Worm (Caenorhabditis elegans): Measurements from ENCODE around the gene C13A2.1.

DNA sequence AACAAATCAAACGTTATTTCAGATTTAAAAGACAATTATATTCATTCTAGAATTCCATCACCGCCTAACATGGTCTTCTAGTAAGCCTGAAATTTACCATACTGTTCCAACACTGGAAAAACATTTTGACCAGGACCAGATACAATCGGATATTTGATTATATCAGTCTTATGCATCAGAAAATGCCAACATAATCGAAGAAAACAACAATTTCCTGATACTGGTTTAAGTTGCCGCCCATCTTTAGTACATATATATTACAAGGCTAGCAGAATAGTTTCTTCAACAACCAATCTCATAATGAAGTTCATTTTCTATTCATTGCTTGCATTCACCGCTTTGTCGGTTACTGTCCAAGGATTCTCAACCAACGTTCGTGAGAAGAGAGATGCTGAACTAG lies 29.8 kb upstream of the C13A2.1 start, which contains the start of gene C13A2.12:
- TF ChIP-seq him-1 (tag; optimal IDR thresholded peaks at IDR 0.05) (no peak), dao-5 (tag; optimal IDR thresholded peaks at IDR 0.05) (no peak), W03F9.2 (tag; optimal IDR thresholded peaks at IDR 0.05) (no peak)

Data from whole organism, L4/young adult.